Fruit fly (Drosophila melanogaster) whole organism, embryonic: ENCODE measurements around the gene Naam.

ENCODE experiments used
- Asciz ChIP-seq: fragments of 200-800 bp; sonication (Bioruptor generic); optimal IDR thresholded peaks from 2 replicates; lab custom pipeline; 2017; ENCODE audit warnings: missing biosample characterization, mild to moderate bottlenecking, missing genetic modification characterization, missing genetic modification reagents
- B-H2 ChIP-seq: fragments of 200-800 bp; sonication (Bioruptor generic); optimal IDR thresholded peaks from 2 replicates; lab custom pipeline; 2018; ENCODE audit warnings: missing biosample characterization, mild to moderate bottlenecking, missing genetic modification characterization
- CG11085 ChIP-seq: fragments of 200-800 bp; sonication (Bioruptor generic); IDR thresholded peaks from 2 replicates; pipeline ENCODE4 v1.3.6; 2022; ENCODE audit warnings: missing biosample characterization, missing genetic modification characterization
- CG11504 ChIP-seq: fragments of 200-800 bp; sonication (Bioruptor generic); optimal IDR thresholded peaks from 3 replicates; lab custom pipeline; 2019; ENCODE audit warnings: missing biosample characterization, mild to moderate bottlenecking, missing genetic modification characterization, moderate library complexity
- CG11695 ChIP-seq: fragments of 200-800 bp; sonication (Bioruptor generic); IDR thresholded peaks from 3 replicates; pipeline ENCODE4 v1.3.6; 2022; ENCODE audit warnings: missing biosample characterization, missing genetic modification characterization
- CG13123 ChIP-seq: fragments of 200-800 bp; sonication (Bioruptor generic); optimal IDR thresholded peaks from 2 replicates; lab custom pipeline; 2016; ENCODE audit warnings: missing biosample characterization, missing genetic modification characterization
- CG14050 ChIP-seq: fragments of 200-800 bp; sonication (Bioruptor generic); IDR thresholded peaks from 3 replicates; pipeline ENCODE4 v1.3.6; 2022; ENCODE audit warnings: missing biosample characterization, missing genetic modification characterization
- CG15011 ChIP-seq: fragments of 200-800 bp; sonication (Bioruptor generic); optimal IDR thresholded peaks from 3 replicates; lab custom pipeline; 2018; ENCODE audit warnings: missing biosample characterization, mild to moderate bottlenecking, missing genetic modification characterization
- CG17186 ChIP-seq: fragments of 200-800 bp; sonication (Bioruptor generic); optimal IDR thresholded peaks from 3 replicates; lab custom pipeline; 2017; ENCODE audit warnings: missing biosample characterization, missing genetic modification reagents, missing genetic modification characterization
- CG2199 ChIP-seq: fragments of 200-800 bp; sonication (Bioruptor generic); IDR thresholded peaks from 3 replicates; pipeline ENCODE4 v1.3.6; 2022; ENCODE audit warnings: missing biosample characterization, missing genetic modification characterization
- CG32532 ChIP-seq: fragments of 200-800 bp; sonication (Bioruptor generic); IDR thresholded peaks from 2 replicates; pipeline ENCODE4 v1.3.6; 2022; ENCODE audit warnings: missing biosample characterization, missing genetic modification characterization
- CG3281 ChIP-seq: fragments of 200-800 bp; sonication (Bioruptor generic); optimal IDR thresholded peaks from 3 replicates; lab custom pipeline; 2017; ENCODE audit warnings: missing biosample characterization, mild to moderate bottlenecking, missing genetic modification characterization
- CG6854 ChIP-seq: fragments of 200-800 bp; sonication (Bioruptor generic); optimal IDR thresholded peaks from 3 replicates; lab custom pipeline; 2017; ENCODE audit warnings: missing biosample characterization, mild to moderate bottlenecking, missing genetic modification characterization
- CG9609 ChIP-seq: fragments of 200-800 bp; sonication (Bioruptor generic); optimal IDR thresholded peaks from 3 replicates; lab custom pipeline; 2016; ENCODE audit warnings: missing biosample characterization, missing genetic modification characterization
- CG9797 ChIP-seq: fragments of 200-800 bp; sonication (Bioruptor generic); optimal IDR thresholded peaks from 3 replicates; lab custom pipeline; 2018; ENCODE audit warnings: missing biosample characterization, mild to moderate bottlenecking, missing genetic modification characterization
- CkIIα-i1 ChIP-seq: fragments of 200-800 bp; sonication (Bioruptor generic); IDR thresholded peaks from 2 replicates; pipeline ENCODE4 v1.3.6; 2022; ENCODE audit warnings: missing biosample characterization, missing genetic modification characterization
- Dbx ChIP-seq: fragments of 200-800 bp; sonication (Bioruptor generic); IDR thresholded peaks from 3 replicates; pipeline ENCODE4 v1.3.6; 2022; ENCODE audit warnings: missing biosample characterization, missing genetic modification characterization
- Elba2 ChIP-seq: fragments of 200-800 bp; sonication (Bioruptor generic); optimal IDR thresholded peaks from 3 replicates; lab custom pipeline; 2016; ENCODE audit warnings: missing biosample characterization, missing genetic modification characterization
- Hey ChIP-seq: fragments of 200-800 bp; sonication (Bioruptor generic); optimal IDR thresholded peaks from 3 replicates; lab custom pipeline; 2018; ENCODE audit warnings: missing biosample characterization, mild to moderate bottlenecking, missing genetic modification characterization
- Hmr ChIP-seq: fragments of 200-800 bp; sonication (Bioruptor generic); optimal IDR thresholded peaks from 3 replicates; lab custom pipeline; 2017; ENCODE audit warnings: mild to moderate bottlenecking, missing biosample characterization, missing genetic modification reagents, missing genetic modification characterization
- Med ChIP-seq: fragments of 200-800 bp; sonication (Bioruptor generic); peaks from one replicate; lab custom pipeline; 2016; ENCODE audit warnings: missing biosample characterization, missing genetic modification characterization, mild to moderate bottlenecking, inconsistent platforms, moderate library complexity
- Six4 ChIP-seq: fragments of 200-800 bp; sonication (Bioruptor generic); optimal IDR thresholded peaks from 2 replicates; lab custom pipeline; 2016; ENCODE audit warnings: missing biosample characterization, missing genetic modification characterization
- ap ChIP-seq: fragments of 200-800 bp; sonication (Bioruptor generic); IDR thresholded peaks from 2 replicates; pipeline ENCODE4 v1.3.6; 2022; ENCODE audit warnings: missing biosample characterization, missing genetic modification characterization
- ase ChIP-seq: fragments of 200-800 bp; sonication (Bioruptor generic); IDR thresholded peaks from 3 replicates; pipeline ENCODE4 v1.3.6; 2022; ENCODE audit warnings: missing biosample characterization, missing genetic modification characterization
- ato ChIP-seq: fragments of 200-800 bp; sonication (Bioruptor generic); IDR thresholded peaks from 2 replicates; pipeline ENCODE4 v1.3.6; 2022; ENCODE audit warnings: missing biosample characterization, missing genetic modification characterization; ENCODE audit not compliant: partially characterized antibody
- chinmo ChIP-seq: fragments of 200-800 bp; sonication (Bioruptor generic); IDR thresholded peaks from 4 replicates; pipeline ENCODE4 v1.3.6; 2022; ENCODE audit warnings: missing biosample characterization, missing genetic modification characterization; ENCODE audit not compliant: partially characterized antibody
- danr ChIP-seq: fragments of 200-800 bp; sonication (Bioruptor generic); IDR thresholded peaks from 2 replicates; pipeline ENCODE4 v1.3.6; 2022; ENCODE audit warnings: missing biosample characterization, missing genetic modification characterization
- dmrt11E ChIP-seq: fragments of 200-800 bp; sonication (Bioruptor generic); optimal IDR thresholded peaks from 3 replicates; lab custom pipeline; 2018; ENCODE audit warnings: missing biosample characterization, mild to moderate bottlenecking, missing genetic modification characterization, moderate library complexity
- emc ChIP-seq: fragments of 200-800 bp; sonication (Bioruptor generic); optimal IDR thresholded peaks from 2 replicates; lab custom pipeline; 2016; ENCODE audit warnings: missing biosample characterization, missing genetic modification characterization
- exex ChIP-seq: fragments of 200-800 bp; sonication (Bioruptor generic); optimal IDR thresholded peaks from 4 replicates; lab custom pipeline; 2018; ENCODE audit warnings: missing biosample characterization, mild to moderate bottlenecking, missing genetic modification characterization, moderate library complexity
- gcm ChIP-seq: fragments of 200-800 bp; sonication (Bioruptor generic); optimal IDR thresholded peaks from 2 replicates; lab custom pipeline; 2019; ENCODE audit warnings: missing biosample characterization, mild to moderate bottlenecking, missing genetic modification characterization, moderate library complexity
- gem ChIP-seq: fragments of 200-800 bp; sonication (Bioruptor generic); optimal IDR thresholded peaks from 2 replicates; lab custom pipeline; 2019; ENCODE audit warnings: missing biosample characterization, mild to moderate bottlenecking, missing genetic modification characterization, moderate library complexity
- grau ChIP-seq: fragments of 200-800 bp; optimal IDR thresholded peaks from 3 replicates; lab custom pipeline; 2019; ENCODE audit warnings: missing biosample characterization, mild to moderate bottlenecking, missing genetic modification characterization, moderate library complexity
- grn ChIP-seq: fragments of 200-800 bp; sonication (Bioruptor generic); optimal IDR thresholded peaks from 3 replicates; lab custom pipeline; 2017; ENCODE audit warnings: missing biosample characterization, missing genetic modification characterization
- gsb-n ChIP-seq: fragments of 200-800 bp; sonication (Bioruptor generic); optimal IDR thresholded peaks from 3 replicates; lab custom pipeline; 2018; ENCODE audit warnings: missing biosample characterization, mild to moderate bottlenecking, missing genetic modification characterization
- gt ChIP-seq: fragments of 200-800 bp; sonication (Bioruptor generic); IDR thresholded peaks from 2 replicates; pipeline ENCODE4 v1.3.6; 2022; ENCODE audit warnings: missing biosample characterization, missing genetic modification characterization
- hkb ChIP-seq, 2 experiments: fragments of 200-800 bp in 1 of 2; fragments of >200 bp in 1 of 2; sonication (Bioruptor generic) in 1 of 2; IDR thresholded peaks in 1 of 2; optimal IDR thresholded peaks in 1 of 2; 2 replicates each; pipeline versions ENCODE4 v1.3.6 to Lab custom; 2017 to 2022; ENCODE audit warnings: missing biosample characterization in 1 of 2, missing genetic modification characterization in 1 of 2
- ind ChIP-seq: fragments of 200-800 bp; sonication (Bioruptor generic); optimal IDR thresholded peaks from 3 replicates; lab custom pipeline; 2016; ENCODE audit warnings: missing biosample characterization, missing genetic modification characterization
- kni ChIP-seq: fragments of 200-800 bp; sonication (Bioruptor generic); optimal IDR thresholded peaks from 3 replicates; lab custom pipeline; 2017; ENCODE audit warnings: mild to moderate bottlenecking, missing biosample characterization, missing genetic modification reagents, missing genetic modification characterization
- lab ChIP-seq: fragments of 200-800 bp; sonication (Bioruptor generic); optimal IDR thresholded peaks from 3 replicates; lab custom pipeline; 2017; ENCODE audit warnings: missing biosample characterization, missing genetic modification characterization, mild to moderate bottlenecking, moderate library complexity, missing genetic modification reagents
- mirr ChIP-seq: fragments of 200-800 bp; sonication (Bioruptor generic); optimal IDR thresholded peaks from 3 replicates; lab custom pipeline; 2018; ENCODE audit warnings: missing biosample characterization, mild to moderate bottlenecking, missing genetic modification characterization
- org-1 ChIP-seq: fragments of 200-800 bp; sonication (Bioruptor generic); optimal IDR thresholded peaks from 2 replicates; lab custom pipeline; 2017; ENCODE audit warnings: missing biosample characterization, missing genetic modification characterization
- row ChIP-seq: fragments of 200-800 bp; sonication (Bioruptor generic); IDR thresholded peaks from 3 replicates; pipeline ENCODE4 v1.3.6; 2022; ENCODE audit warnings: missing biosample characterization, missing genetic modification characterization
- sob ChIP-seq: fragments of 200-800 bp; sonication (Bioruptor generic); IDR thresholded peaks from 2 replicates; pipeline ENCODE4 v1.3.6; 2022; ENCODE audit warnings: missing biosample characterization, missing genetic modification characterization
- stwl ChIP-seq: fragments of 200-800 bp; sonication (Bioruptor generic); optimal IDR thresholded peaks from 3 replicates; lab custom pipeline; 2018; ENCODE audit warnings: missing biosample characterization, mild to moderate bottlenecking, missing genetic modification characterization, moderate library complexity
- tll ChIP-seq, 2 experiments: fragments of 200-800 bp in 1 of 2; fragments of >200 bp in 1 of 2; sonication (Bioruptor generic) in 1 of 2; optimal IDR thresholded peaks; 2 replicates each; lab custom pipeline; 2017 to 2019; ENCODE audit warnings: missing biosample characterization in 2 of 2, missing genetic modification characterization in 2 of 2, mild to moderate bottlenecking in 1 of 2, moderate library complexity in 1 of 2
- twi ChIP-seq: fragments of 200-800 bp; optimal IDR thresholded peaks from 2 replicates; lab custom pipeline; 2019; ENCODE audit warnings: missing biosample characterization, mild to moderate bottlenecking, missing genetic modification characterization, moderate library complexity
- vvl ChIP-seq: fragments of 200-800 bp; sonication (Bioruptor generic); IDR thresholded peaks from 2 replicates; pipeline ENCODE4 v1.3.6; 2022; ENCODE audit warnings: missing biosample characterization, missing genetic modification characterization
- zfh1 ChIP-seq: fragments of 200-800 bp; sonication (Bioruptor generic); IDR thresholded peaks from 3 replicates; pipeline ENCODE4 v1.3.6; 2022; ENCODE audit warnings: missing biosample characterization, missing genetic modification characterization

Naam gene

dm6 chr3R:19622005-19622404 is 49.2 kb upstream of the Naam start (continued):
- TF ChIP-seq B-H2 (GFP tag; lab: Kevin White, UChicago) (peak; percentile 3), CG11504 (no peak), Hey (tag; lab: Kevin White, UChicago) (peak; percentile 84), CG3281 (peak; percentile 25), CG2199 (no peak), ato (GFP tag; lab: Robert Waterston, UW) (no peak), CG14050 (GFP tag; lab: Robert Waterston, UW) (no peak), tll (GFP tag; optimal IDR thresholded peaks at IDR 0.05; lab: Kevin White, UChicago) (no peak), lab (GFP tag; lab: Kevin White, UChicago) (peak; percentile 39), grn (GFP tag; lab: Kevin White, UChicago) (peak; percentile 16), Hmr (GFP tag; lab: Kevin White, UChicago) (peak; percentile 24), CG9609 (no peak), CG32532 (GFP tag; lab: Robert Waterston, UW) (peak; percentile 41), mirr (GFP tag; lab: Kevin White, UChicago) (peak; percentile 97), CkIIα-i1 (GFP tag; lab: Robert Waterston, UW) (no peak)

dm6 chr3R:19623606-19624005 is 47.6 kb upstream of the Naam start:
- TF ChIP-seq CG32532 (GFP tag; lab: Robert Waterston, UW) (peak; percentile 77), ase (GFP tag; lab: Robert Waterston, UW) (0 out of 3 replicates have a peak, but pooled peaks have one; percentile 59), gt (GFP tag; lab: Robert Waterston, UW) (no peak), chinmo (no peak), Elba2 (GFP tag; lab: Kevin White, UChicago) (no peak), Med (peak; percentile 96), row (GFP tag; lab: Robert Waterston, UW) (peak; percentile 68), CG9797 (GFP tag; lab: Kevin White, UChicago) (no peak), hkb (optimal IDR thresholded peaks at IDR 0.05; lab: Kevin White, UChicago) (no peak), hkb (GFP tag; IDR thresholded peaks at IDR 0.05; lab: Robert Waterston, UW) (peak; percentile 80), Asciz (GFP tag; lab: Kevin White, UChicago) (peak; percentile 69), gem (tag; lab: Kevin White, UChicago) (peak; percentile 75), CG15011 (peak; percentile 32), zfh1 (peak; percentile 76), ind (peak; percentile 69), Dbx (peak; percentile 55; the same call in 1 of the 3 replicates), mirr (GFP tag; lab: Kevin White, UChicago) (no peak), sob (GFP tag; lab: Robert Waterston, UW) (peak; percentile 45), dmrt11E (tag; lab: Kevin White, UChicago) (no peak), CG11085 (GFP tag; lab: Robert Waterston, UW) (0 out of 2 replicates have a peak, but pooled peaks have one; percentile 43), gcm (GFP tag; lab: Kevin White, UChicago) (no peak), CG6854 (GFP tag; lab: Kevin White, UChicago) (no peak), emc (GFP tag; lab: Kevin White, UChicago) (peak; percentile 58), exex (tag; lab: Kevin White, UChicago) (no peak), kni (no peak), twi (tag; lab: Kevin White, UChicago) (no peak), stwl (no peak), Six4 (GFP tag; lab: Kevin White, UChicago) (peak; percentile 36), ap (GFP tag; lab: Robert Waterston, UW) (no peak), grau (peak; percentile 56), gsb-n (tag; lab: Kevin White, UChicago) (peak; percentile 43), org-1 (GFP tag; lab: Kevin White, UChicago) (peak; percentile 40), danr (GFP tag; lab: Robert Waterston, UW) (0 out of 2 replicates have a peak, but pooled peaks have one; percentile 31), CG13123 (no peak), CG17186 (GFP tag; lab: Kevin White, UChicago) (no peak), vvl (peak; percentile 73; the same call in 1 of the 2 replicates), CG11695 (GFP tag; lab: Robert Waterston, UW) (peak; percentile 68; the same call in 2 of the 3 replicates)
